Worm (Caenorhabditis elegans) whole organism, young adult: Measurements from ENCODE around the gene lhpp-1.

ENCODE experiments used
- B0035.1 ChIP-seq: sonication (generic microtip); optimal IDR thresholded peaks from 2 replicates; lab custom pipeline; 2016; ENCODE audit warnings: missing genetic modification characterization, mild to moderate bottlenecking, missing compliant biosample characterization, missing genotype, missing genetic modification reagents
- B0261.1 ChIP-seq: sonication (generic microtip); optimal IDR thresholded peaks from 2 replicates; lab custom pipeline; 2016; ENCODE audit warnings: mild to moderate bottlenecking, missing genetic modification characterization, moderate library complexity, missing compliant biosample characterization
- B0336.3 ChIP-seq: fragments of 200-800 bp; sonication (Bioruptor generic); IDR thresholded peaks from 2 replicates; pipeline ENCODE4 v1.3.6; 2022; ENCODE audit warnings: missing genetic modification characterization, missing compliant biosample characterization
- C17E4.6 ChIP-seq: fragments of 200-800 bp; sonication (Bioruptor generic); IDR thresholded peaks from 2 replicates; pipeline ENCODE4 v1.3.6; 2022; ENCODE audit warnings: missing genetic modification reagents, missing genetic modification characterization, missing compliant biosample characterization
- F22D6.2 ChIP-seq: sonication (generic microtip); optimal IDR thresholded peaks from 2 replicates; lab custom pipeline; 2016; ENCODE audit warnings: mild to moderate bottlenecking, missing genetic modification characterization, missing compliant biosample characterization
- F37B4.10 ChIP-seq: fragments of 200-800 bp; sonication (Bioruptor generic); IDR thresholded peaks from 2 replicates; pipeline ENCODE4 v1.3.6; 2022; ENCODE audit warnings: missing genetic modification characterization, missing compliant biosample characterization
- F49E8.2 ChIP-seq: sonication (generic microtip); optimal IDR thresholded peaks from 3 replicates; lab custom pipeline; 2017; ENCODE audit warnings: missing genetic modification characterization, mild to moderate bottlenecking, missing compliant biosample characterization, antibody characterized with exemption, moderate library complexity; ENCODE audit not compliant: insufficient read depth
- F52B5.7 ChIP-seq: sonication (generic microtip); optimal IDR thresholded peaks from 2 replicates; lab custom pipeline; 2016; ENCODE audit warnings: mild to moderate bottlenecking, missing genetic modification characterization, missing compliant biosample characterization
- F55B11.4 ChIP-seq: sonication (generic microtip); optimal IDR thresholded peaks from 2 replicates; lab custom pipeline; 2016; ENCODE audit warnings: missing compliant biosample characterization, missing genetic modification characterization, borderline replicate concordance; ENCODE audit not compliant: insufficient read depth
- T07F8.4 ChIP-seq: sonication (generic microtip); optimal IDR thresholded peaks from 2 replicates; lab custom pipeline; 2016; ENCODE audit warnings: mild to moderate bottlenecking, missing genetic modification characterization, moderate library complexity, missing compliant biosample characterization
- T26A5.8 ChIP-seq: sonication (generic microtip); optimal IDR thresholded peaks from 2 replicates; lab custom pipeline; 2016; ENCODE audit warnings: missing genetic modification characterization, missing compliant biosample characterization
- Y53F4B.3 ChIP-seq: fragments of 200-800 bp; sonication (Bioruptor generic); IDR thresholded peaks from 2 replicates; pipeline ENCODE4 v1.3.6; 2022; ENCODE audit warnings: missing genetic modification reagents, missing genetic modification characterization, missing compliant biosample characterization
- ZK185.1 ChIP-seq: sonication (generic microtip); optimal IDR thresholded peaks from 2 replicates; lab custom pipeline; 2016; ENCODE audit warnings: mild to moderate bottlenecking, missing genetic modification characterization, missing compliant biosample characterization; ENCODE audit not compliant: poor library complexity, severe bottlenecking
- attf-3 ChIP-seq: fragments of 200-800 bp; sonication (Bioruptor generic); conservative IDR thresholded peaks from 2 replicates; pipeline ENCODE4 v1.3.6; 2022; ENCODE audit warnings: missing genetic modification reagents, missing genetic modification characterization, missing compliant biosample characterization
- ccch-3 ChIP-seq: fragments of 200-800 bp; sonication (Bioruptor generic); optimal IDR thresholded peaks from 2 replicates; lab custom pipeline; 2018; ENCODE audit warnings: mild to moderate bottlenecking, missing genetic modification characterization, missing compliant biosample characterization
- ceh-100 ChIP-seq: fragments of 200-800 bp; sonication (Bioruptor generic); IDR thresholded peaks from 2 replicates; pipeline ENCODE4 v1.3.6; 2022; ENCODE audit warnings: missing genetic modification reagents, missing genetic modification characterization, missing compliant biosample characterization
- ceh-40 ChIP-seq: fragments of 200-800 bp; sonication (Bioruptor generic); IDR thresholded peaks from 2 replicates; pipeline ENCODE4 v1.3.6; 2022; ENCODE audit warnings: missing genetic modification characterization, missing compliant biosample characterization
- die-1 ChIP-seq: sonication (generic microtip); optimal IDR thresholded peaks from 2 replicates; lab custom pipeline; 2016; ENCODE audit warnings: missing genotype, mild to moderate bottlenecking, missing genetic modification characterization, missing compliant biosample characterization
- dox-1 ChIP-seq: fragments of 200-800 bp; sonication (Bioruptor generic); IDR thresholded peaks from 2 replicates; pipeline ENCODE4 v1.3.6; 2022; ENCODE audit warnings: missing genetic modification reagents, missing genetic modification characterization, missing compliant biosample characterization
- egrh-3 ChIP-seq: fragments of 200-800 bp; sonication (Bioruptor generic); IDR thresholded peaks from 2 replicates; pipeline ENCODE4 v1.3.6; 2022; ENCODE audit warnings: missing genetic modification reagents, missing genetic modification characterization, missing compliant biosample characterization
- ekl-4 ChIP-seq: fragments of 200-800 bp; sonication (Bioruptor generic); IDR thresholded peaks from 2 replicates; pipeline ENCODE4 v1.3.6; 2022; ENCODE audit warnings: missing genetic modification reagents, missing genetic modification characterization, missing compliant biosample characterization
- him-1 ChIP-seq: sonication (generic microtip); optimal IDR thresholded peaks from 2 replicates; lab custom pipeline; 2016; ENCODE audit warnings: missing genotype, missing genetic modification reagents, missing genetic modification characterization, missing compliant biosample characterization
- hmg-20 ChIP-seq: fragments of 200-800 bp; sonication (Bioruptor generic); IDR thresholded peaks from 2 replicates; pipeline ENCODE4 v1.3.6; 2022; ENCODE audit warnings: missing genetic modification reagents, missing genetic modification characterization, missing compliant biosample characterization
- let-526 ChIP-seq: fragments of 200-800 bp; sonication (Bioruptor generic); IDR thresholded peaks from 2 replicates; pipeline ENCODE4 v1.3.6; 2022; ENCODE audit warnings: missing genetic modification reagents, missing genetic modification characterization, missing compliant biosample characterization
- let-607 ChIP-seq, 2 experiments: fragments of 200-800 bp in 1 of 2; sonication (Bioruptor generic) in 1 of 2; sonication (generic microtip) in 1 of 2; optimal IDR thresholded peaks; 2 replicates each; lab custom pipeline; 2016 to 2018; ENCODE audit warnings: mild to moderate bottlenecking in 2 of 2, missing compliant biosample characterization in 2 of 2, missing genetic modification characterization in 2 of 2, moderate library complexity in 2 of 2, missing genotype in 1 of 2
- lir-1 ChIP-seq: fragments of 200-800 bp; sonication (Bioruptor generic); conservative IDR thresholded peaks from 2 replicates; pipeline ENCODE4 v1.3.6; 2022; ENCODE audit warnings: missing genetic modification reagents, missing genetic modification characterization, missing compliant biosample characterization
- lsl-1 ChIP-seq: fragments of 200-800 bp; sonication (Bioruptor generic); optimal IDR thresholded peaks from 2 replicates; lab custom pipeline; 2018; ENCODE audit warnings: mild to moderate bottlenecking, missing genetic modification characterization, moderate library complexity, missing compliant biosample characterization
- lsy-27 ChIP-seq: sonication (generic microtip); optimal IDR thresholded peaks from 2 replicates; lab custom pipeline; 2017; ENCODE audit warnings: missing genetic modification characterization, mild to moderate bottlenecking, missing compliant biosample characterization, antibody characterized with exemption, missing genotype, borderline replicate concordance; ENCODE audit not compliant: insufficient read depth
- mxl-1 ChIP-seq: sonication (generic microtip); optimal IDR thresholded peaks from 2 replicates; lab custom pipeline; 2016; ENCODE audit warnings: missing genetic modification characterization, missing compliant biosample characterization
- nfya-1 ChIP-seq: sonication (generic microtip); optimal IDR thresholded peaks from 2 replicates; lab custom pipeline; 2017; ENCODE audit warnings: antibody characterized with exemption, missing compliant biosample characterization, missing genetic modification characterization, borderline replicate concordance; ENCODE audit not compliant: insufficient read depth
- nhr-179 ChIP-seq: sonication (generic microtip); optimal IDR thresholded peaks from 2 replicates; lab custom pipeline; 2016; ENCODE audit warnings: mild to moderate bottlenecking, missing genetic modification characterization, missing compliant biosample characterization
- pha-4 ChIP-seq: fragments of 150-350 bp; sonication (generic microtip); optimal IDR thresholded peaks from 2 replicates; lab custom pipeline; 2014; ENCODE audit warnings: missing biosample characterization, missing genetic modification reagents, missing genetic modification characterization
- rcor-1 ChIP-seq: fragments of 200-800 bp; sonication (Bioruptor generic); IDR thresholded peaks from 2 replicates; pipeline ENCODE4 v1.3.6; 2022; ENCODE audit warnings: missing genetic modification reagents, missing genetic modification characterization, missing compliant biosample characterization
- rec-8 ChIP-seq, 2 experiments: sonication (generic microtip); optimal IDR thresholded peaks; 2 replicates each; lab custom pipeline; 2016; ENCODE audit warnings: mild to moderate bottlenecking in 2 of 2, missing genetic modification characterization in 2 of 2, missing genetic modification reagents in 2 of 2, missing genotype in 2 of 2, missing biosample characterization in 1 of 2, missing compliant biosample characterization in 1 of 2, moderate library complexity in 1 of 2
- sdz-38 ChIP-seq: sonication (generic microtip); optimal IDR thresholded peaks from 2 replicates; lab custom pipeline; 2016; ENCODE audit warnings: missing genotype, missing genetic modification characterization, missing compliant biosample characterization
- snpc-1.1 ChIP-seq: sonication (generic microtip); optimal IDR thresholded peaks from 2 replicates; lab custom pipeline; 2017; ENCODE audit warnings: missing genetic modification characterization, mild to moderate bottlenecking, missing compliant biosample characterization, antibody characterized with exemption, moderate library complexity, missing genotype, missing genetic modification reagents; ENCODE audit not compliant: insufficient read depth
- snpc-1.3 ChIP-seq: sonication (generic microtip); optimal IDR thresholded peaks from 2 replicates; lab custom pipeline; 2017; ENCODE audit warnings: missing genetic modification characterization, mild to moderate bottlenecking, missing compliant biosample characterization, antibody characterized with exemption, moderate library complexity, missing genotype, missing genetic modification reagents; ENCODE audit not compliant: insufficient read depth
- ztf-26 ChIP-seq: sonication (generic microtip); optimal IDR thresholded peaks from 2 replicates; lab custom pipeline; 2017; ENCODE audit warnings: missing genetic modification characterization, missing compliant biosample characterization
- ztf-28 ChIP-seq: fragments of 200-800 bp; sonication (Bioruptor generic); IDR thresholded peaks from 2 replicates; pipeline ENCODE4 v1.3.6; 2022; ENCODE audit warnings: missing genetic modification reagents, missing genetic modification characterization, missing compliant biosample characterization

lhpp-1 gene

ce11 chrV:12074886-12075285, 36.7 kb downstream of the lhpp-1 start, which contains the start of gene R07B7.6 (continued):
- TF ChIP-seq F22D6.2 (no peak), dox-1 (GFP tag; lab: Robert Waterston, UW) (no peak)

- TF ChIP-seq lir-1 (GFP tag; lab: Robert Waterston, UW) (no peak), hmg-20 (GFP tag; lab: Robert Waterston, UW) (no peak), rec-8 (tag; optimal IDR thresholded peaks at IDR 0.05; lab: Kevin White, UChicago) (no peak), ztf-28 (GFP tag; lab: Robert Waterston, UW) (no peak), F52B5.7 (no peak), pha-4 (tag; lab: Kevin White, UChicago) (no peak)
- TF ChIP-seq, all 124 proteins: peak for 0
Measured at ce11 chrV:12071483-12071882, 40.1 kb downstream of the lhpp-1 start.

- TF ChIP-seq him-1 (no peak), mxl-1 (tag; lab: Kevin White, UChicago) (no peak), B0035.1 (tag; lab: Kevin White, UChicago) (no peak), T26A5.8 (no peak), let-526 (no peak), F55B11.4 (no peak), lsy-27 (no peak), ztf-28 (GFP tag; lab: Robert Waterston, UW) (no peak), sdz-38 (tag; lab: Kevin White, UChicago) (no peak), ztf-26 (tag; lab: Kevin White, UChicago) (no peak), die-1 (tag; lab: Kevin White, UChicago) (no peak), ceh-100 (GFP tag; lab: Robert Waterston, UW) (no peak), attf-3 (GFP tag; lab: Robert Waterston, UW) (no peak), let-607 (tag; optimal IDR thresholded peaks at IDR 0.05; lab: Kevin White, UChicago) (no peak), B0336.3 (no peak)
Measured at ce11 chrV:12070419-12070818, 41.2 kb downstream of the lhpp-1 start, which contains the start of gene kmo-1. Gene kmo-1 (minus strand): TSS chrV:12070519.

ce11 chrV:12068437-12068836, 43.2 kb downstream of the lhpp-1 start, which contains the start of gene kmo-2:
Gene kmo-2 (minus strand): TSS chrV:12068537.
- TF ChIP-seq ceh-40 (GFP tag; lab: Robert Waterston, UW): no peak
- TF ChIP-seq rcor-1 (GFP tag; lab: Robert Waterston, UW): no peak
- no peak for TF ChIP-seq nhr-179 (tag; lab: Kevin White, UChicago)
- no peak for TF ChIP-seq snpc-1.1 (tag; lab: Kevin White, UChicago)
- no peak for TF ChIP-seq F49E8.2 (tag; lab: Kevin White, UChicago)
- TF ChIP-seq lsl-1 (GFP tag; lab: Kevin White, UChicago): no peak
- TF ChIP-seq C17E4.6: no peak
- no peak for TF ChIP-seq ccch-3 (GFP tag; lab: Kevin White, UChicago)
- TF ChIP-seq ekl-4 (GFP tag; lab: Robert Waterston, UW): no peak
- no peak for TF ChIP-seq Y53F4B.3 (GFP tag; lab: Robert Waterston, UW)
- TF ChIP-seq sdz-38 (tag; lab: Kevin White, UChicago): no peak
- no peak for TF ChIP-seq nfya-1 (tag; lab: Kevin White, UChicago)
- no peak for TF ChIP-seq egrh-3 (GFP tag; lab: Robert Waterston, UW)
- no peak for TF ChIP-seq F37B4.10 (GFP tag; lab: Robert Waterston, UW)
- no peak for TF ChIP-seq T07F8.4 (tag; lab: Kevin White, UChicago)
- no peak for TF ChIP-seq B0261.1
- TF ChIP-seq snpc-1.3 (tag; lab: Kevin White, UChicago): no peak
- TF ChIP-seq ZK185.1 (tag; lab: Kevin White, UChicago): no peak
- TF ChIP-seq, all 124 proteins: peak for 0
